Fruit fly (Drosophila melanogaster) whole organism, prepupa: ENCODE measurements around the gene Prosbeta4.

ENCODE experiments used
- CG11762 ChIP-seq: fragments of 200-800 bp; sonication (Bioruptor generic); optimal IDR thresholded peaks from 3 replicates; lab custom pipeline; 2016; ENCODE audit warnings: missing biosample characterization, missing genetic modification characterization; ENCODE audit not compliant: insufficient read depth
- CG1621 ChIP-seq: fragments of 200-800 bp; sonication (Bioruptor generic); optimal IDR thresholded peaks from 3 replicates; lab custom pipeline; 2018; ENCODE audit warnings: missing biosample characterization, mild to moderate bottlenecking, missing genetic modification characterization
- CG6808 ChIP-seq: fragments of 200-800 bp; sonication (Bioruptor generic); optimal IDR thresholded peaks from 3 replicates; lab custom pipeline; 2017; ENCODE audit warnings: missing biosample characterization, missing genetic modification characterization, mild to moderate bottlenecking, moderate library complexity, missing genetic modification reagents
- CG8119 ChIP-seq: fragments of 200-800 bp; sonication (Bioruptor generic); IDR thresholded peaks from 3 replicates; pipeline ENCODE4 v1.3.6; 2022; ENCODE audit warnings: missing biosample characterization, missing genetic modification characterization
- Hr39 ChIP-seq: fragments of 200-800 bp; sonication (Bioruptor generic); optimal IDR thresholded peaks from 2 replicates; lab custom pipeline; 2016; ENCODE audit warnings: missing biosample characterization, missing genetic modification characterization
- Sox14 ChIP-seq: fragments of 200-800 bp; sonication (Bioruptor generic); optimal IDR thresholded peaks from 3 replicates; lab custom pipeline; 2016; ENCODE audit warnings: missing biosample characterization, missing genetic modification characterization
- fd85E ChIP-seq: fragments of 200-800 bp; sonication (Bioruptor generic); optimal IDR thresholded peaks from 3 replicates; lab custom pipeline; 2016; ENCODE audit warnings: missing biosample characterization, missing genetic modification characterization
- lz ChIP-seq: fragments of 200-800 bp; sonication (Bioruptor generic); optimal IDR thresholded peaks from 3 replicates; lab custom pipeline; 2016; ENCODE audit warnings: missing biosample characterization, missing genetic modification characterization

dm6 chr2L:16764480-16764879, 32.5 kb upstream of the Prosbeta4 start:
- no peak for TF ChIP-seq lz (GFP tag; lab: Kevin White, UChicago)
- no peak for TF ChIP-seq CG1621 (tag; lab: Kevin White, UChicago)
- TF ChIP-seq CG8119: no peak
- no peak for TF ChIP-seq CG6808
- TF ChIP-seq Hr39 (GFP tag; lab: Kevin White, UChicago): no peak
- TF ChIP-seq fd85E (GFP tag; lab: Kevin White, UChicago): no peak
- TF ChIP-seq Sox14 (GFP tag; lab: Kevin White, UChicago): no peak
- no peak for TF ChIP-seq CG11762 (GFP tag; lab: Kevin White, UChicago)
